Fruit fly (Drosophila melanogaster) whole organism, embryonic: ENCODE results near the gene CG13074.

Source experiments
- Ada2b ChIP-seq: fragments of 200-800 bp; sonication (Bioruptor generic); IDR thresholded peaks from 2 replicates; pipeline ENCODE4 v1.3.6; 2022; ENCODE audit warnings: missing biosample characterization, missing genetic modification characterization
- Asciz ChIP-seq: fragments of 200-800 bp; sonication (Bioruptor generic); optimal IDR thresholded peaks from 2 replicates; lab custom pipeline; 2017; ENCODE audit warnings: missing biosample characterization, mild to moderate bottlenecking, missing genetic modification characterization, missing genetic modification reagents
- BtbVII ChIP-seq: fragments of 200-800 bp; sonication (Bioruptor generic); optimal IDR thresholded peaks from 3 replicates; lab custom pipeline; 2017; ENCODE audit warnings: missing biosample characterization, mild to moderate bottlenecking, missing genetic modification characterization
- CG10274 ChIP-seq: fragments of 200-800 bp; sonication (Bioruptor generic); optimal IDR thresholded peaks from 3 replicates; lab custom pipeline; 2017; ENCODE audit warnings: missing biosample characterization, mild to moderate bottlenecking, missing genetic modification characterization
- CG10462 ChIP-seq: fragments of 200-800 bp; sonication (Bioruptor generic); optimal IDR thresholded peaks from 2 replicates; lab custom pipeline; 2016; ENCODE audit warnings: missing biosample characterization, missing genetic modification characterization
- CG10543 ChIP-seq: fragments of 200-800 bp; sonication (Bioruptor generic); optimal IDR thresholded peaks from 3 replicates; lab custom pipeline; 2017; ENCODE audit warnings: missing biosample characterization, mild to moderate bottlenecking, missing genetic modification characterization, moderate library complexity
- CG10959 ChIP-seq: fragments of 200-800 bp; sonication (Bioruptor generic); IDR thresholded peaks from 2 replicates; pipeline ENCODE4 v1.3.6; 2022; ENCODE audit warnings: missing biosample characterization, missing genetic modification characterization
- CG11504 ChIP-seq: fragments of 200-800 bp; sonication (Bioruptor generic); optimal IDR thresholded peaks from 3 replicates; lab custom pipeline; 2019; ENCODE audit warnings: missing biosample characterization, mild to moderate bottlenecking, missing genetic modification characterization, moderate library complexity
- CG12659 ChIP-seq: fragments of 200-800 bp; sonication (Bioruptor generic); optimal IDR thresholded peaks from 3 replicates; lab custom pipeline; 2017; ENCODE audit warnings: mild to moderate bottlenecking, missing biosample characterization, missing genetic modification reagents, missing genetic modification characterization
- CG14710 ChIP-seq: fragments of 200-800 bp; sonication (Bioruptor generic); optimal IDR thresholded peaks from 3 replicates; lab custom pipeline; 2019; ENCODE audit warnings: missing biosample characterization, mild to moderate bottlenecking, missing genetic modification characterization, moderate library complexity
- CG17328 ChIP-seq: fragments of 200-800 bp; sonication (Bioruptor generic); IDR thresholded peaks from 2 replicates; pipeline ENCODE4 v1.3.6; 2022; ENCODE audit warnings: missing biosample characterization, missing genetic modification characterization
- CG17802 ChIP-seq: fragments of 200-800 bp; sonication (Bioruptor generic); optimal IDR thresholded peaks from 2 replicates; lab custom pipeline; 2018; ENCODE audit warnings: missing biosample characterization, mild to moderate bottlenecking, missing genetic modification characterization, moderate library complexity
- CG2678 ChIP-seq: fragments of 200-800 bp; sonication (Bioruptor generic); optimal IDR thresholded peaks from 3 replicates; lab custom pipeline; 2019; ENCODE audit warnings: missing biosample characterization, mild to moderate bottlenecking, missing genetic modification characterization, moderate library complexity
- CG34224 ChIP-seq: fragments of 200-800 bp; sonication (Bioruptor generic); IDR thresholded peaks from 3 replicates; pipeline ENCODE4 v1.3.6; 2022; ENCODE audit warnings: missing biosample characterization, missing genetic modification characterization; ENCODE audit not compliant: partially characterized antibody
- CG43689 ChIP-seq: fragments of 200-800 bp; sonication (Bioruptor generic); IDR thresholded peaks from 2 replicates; pipeline ENCODE4 v1.3.6; 2022; ENCODE audit warnings: missing biosample characterization, missing genetic modification characterization
- CG6689 ChIP-seq: fragments of 200-800 bp; sonication (Bioruptor generic); IDR thresholded peaks from 2 replicates; pipeline ENCODE4 v1.3.6; 2022; ENCODE audit warnings: missing biosample characterization, missing genetic modification characterization
- CG6765 ChIP-seq: fragments of 200-800 bp; sonication (Bioruptor generic); optimal IDR thresholded peaks from 3 replicates; lab custom pipeline; 2017; ENCODE audit warnings: missing biosample characterization, mild to moderate bottlenecking, missing genetic modification characterization
- CG7271 ChIP-seq: fragments of 200-800 bp; sonication (Bioruptor generic); optimal IDR thresholded peaks from 2 replicates; lab custom pipeline; 2018; ENCODE audit warnings: missing biosample characterization, mild to moderate bottlenecking, missing genetic modification characterization, moderate library complexity
- CG7786 ChIP-seq: fragments of 200-800 bp; sonication (Bioruptor generic); optimal IDR thresholded peaks from 2 replicates; lab custom pipeline; 2016; ENCODE audit warnings: missing biosample characterization, missing genetic modification characterization
- CG9797 ChIP-seq: fragments of 200-800 bp; sonication (Bioruptor generic); optimal IDR thresholded peaks from 3 replicates; lab custom pipeline; 2018; ENCODE audit warnings: missing biosample characterization, mild to moderate bottlenecking, missing genetic modification characterization
- CG9817 ChIP-seq: fragments of 200-800 bp; sonication (Bioruptor generic); optimal IDR thresholded peaks from 2 replicates; lab custom pipeline; 2018; ENCODE audit warnings: missing biosample characterization, mild to moderate bottlenecking, missing genetic modification characterization, moderate library complexity
- Dll ChIP-seq: fragments of 200-800 bp; sonication (Bioruptor generic); IDR thresholded peaks from 4 replicates; pipeline ENCODE4 v1.3.6; 2022; ENCODE audit warnings: missing biosample characterization, missing genetic modification characterization; ENCODE audit not compliant: partially characterized antibody
- Dp ChIP-seq: fragments of 200-800 bp; sonication (Bioruptor generic); optimal IDR thresholded peaks from 2 replicates; lab custom pipeline; 2018; ENCODE audit warnings: missing biosample characterization, mild to moderate bottlenecking, missing genetic modification characterization, moderate library complexity
- Dref ChIP-seq: fragments of 200-800 bp; sonication (Bioruptor generic); IDR thresholded peaks from 2 replicates; pipeline ENCODE4 v1.3.6; 2022; ENCODE audit warnings: missing biosample characterization, missing genetic modification characterization
- HLHmδ ChIP-seq: fragments of 200-800 bp; sonication (Bioruptor generic); optimal IDR thresholded peaks from 2 replicates; lab custom pipeline; 2018; ENCODE audit warnings: missing biosample characterization, mild to moderate bottlenecking, missing genetic modification characterization, moderate library complexity
- Hr39 ChIP-seq: fragments of >200 bp; optimal IDR thresholded peaks from 2 replicates; lab custom pipeline; 2017
- MESR4 ChIP-seq: fragments of 200-800 bp; sonication (Bioruptor generic); optimal IDR thresholded peaks from 2 replicates; lab custom pipeline; 2018; ENCODE audit warnings: missing biosample characterization, mild to moderate bottlenecking, missing genetic modification characterization, moderate library complexity
- Opbp ChIP-seq: fragments of 200-800 bp; sonication (Bioruptor generic); IDR thresholded peaks from 3 replicates; pipeline ENCODE4 v1.3.6; 2022; ENCODE audit warnings: missing biosample characterization, missing genetic modification characterization; ENCODE audit not compliant: partially characterized antibody
- Ptx1 ChIP-seq: fragments of 200-800 bp; sonication (Bioruptor generic); IDR thresholded peaks from 2 replicates; pipeline ENCODE4 v1.3.6; 2022; ENCODE audit warnings: missing biosample characterization, missing genetic modification characterization
- Scr ChIP-seq: fragments of 200-800 bp; sonication (Bioruptor generic); IDR thresholded peaks from 2 replicates; pipeline ENCODE4 v1.3.6; 2022; ENCODE audit warnings: missing biosample characterization, missing genetic modification characterization; ENCODE audit not compliant: partially characterized antibody
- Side ChIP-seq: fragments of 200-800 bp; sonication (Bioruptor generic); optimal IDR thresholded peaks from 2 replicates; lab custom pipeline; 2016; ENCODE audit warnings: missing biosample characterization, missing genetic modification characterization
- Sin3A ChIP-seq: fragments of >200 bp; optimal IDR thresholded peaks from 2 replicates; lab custom pipeline; 2018
- TFAM ChIP-seq: fragments of 200-800 bp; sonication (Bioruptor generic); optimal IDR thresholded peaks from 2 replicates; lab custom pipeline; 2017; ENCODE audit warnings: missing biosample characterization, missing genetic modification characterization, inconsistent platforms
- amos ChIP-seq: fragments of 200-800 bp; sonication (Bioruptor generic); IDR thresholded peaks from 2 replicates; pipeline ENCODE4 v1.3.6; 2022; ENCODE audit warnings: missing biosample characterization, missing genetic modification characterization; ENCODE audit not compliant: partially characterized antibody
- bowl ChIP-seq: fragments of 200-800 bp; sonication (Bioruptor generic); IDR thresholded peaks from 2 replicates; pipeline ENCODE4 v1.3.6; 2022; ENCODE audit warnings: missing biosample characterization, missing genetic modification characterization
- bsh ChIP-seq, 2 experiments: fragments of 200-800 bp; sonication (Bioruptor generic); optimal IDR thresholded peaks; 2 replicates each; lab custom pipeline; 2017 to 2018; ENCODE audit warnings: mild to moderate bottlenecking in 2 of 2, missing biosample characterization in 2 of 2, missing genetic modification characterization in 2 of 2, moderate library complexity in 1 of 2
- dmrt11E ChIP-seq: fragments of 200-800 bp; sonication (Bioruptor generic); optimal IDR thresholded peaks from 3 replicates; lab custom pipeline; 2018; ENCODE audit warnings: missing biosample characterization, mild to moderate bottlenecking, missing genetic modification characterization, moderate library complexity
- fd64A ChIP-seq: fragments of 200-800 bp; sonication (Bioruptor generic); optimal IDR thresholded peaks from 3 replicates; lab custom pipeline; 2018; ENCODE audit warnings: missing biosample characterization, mild to moderate bottlenecking, missing genetic modification characterization
- gcm2 ChIP-seq: fragments of 200-800 bp; sonication (Bioruptor generic); optimal IDR thresholded peaks from 2 replicates; lab custom pipeline; 2016; ENCODE audit warnings: missing biosample characterization, missing genetic modification characterization
- kay ChIP-seq: fragments of 200-800 bp; sonication (Bioruptor generic); optimal IDR thresholded peaks from 2 replicates; lab custom pipeline; 2016; ENCODE audit warnings: missing biosample characterization, missing genetic modification characterization
- lbe ChIP-seq: fragments of 200-800 bp; sonication (Bioruptor generic); optimal IDR thresholded peaks from 2 replicates; lab custom pipeline; 2016; ENCODE audit warnings: missing biosample characterization, mild to moderate bottlenecking, missing genetic modification characterization
- nom ChIP-seq: fragments of 200-800 bp; sonication (Bioruptor generic); optimal IDR thresholded peaks from 2 replicates; lab custom pipeline; 2017; ENCODE audit warnings: missing biosample characterization, missing genetic modification characterization, mild to moderate bottlenecking, moderate library complexity, missing genetic modification reagents
- row ChIP-seq: fragments of 200-800 bp; sonication (Bioruptor generic); IDR thresholded peaks from 3 replicates; pipeline ENCODE4 v1.3.6; 2022; ENCODE audit warnings: missing biosample characterization, missing genetic modification characterization
- sens ChIP-seq: fragments of 200-800 bp; sonication (Bioruptor generic); peaks from one replicate; lab custom pipeline; 2016; ENCODE audit warnings: missing biosample characterization, missing genetic modification characterization
- sug ChIP-seq: fragments of 200-800 bp; optimal IDR thresholded peaks from 2 replicates; lab custom pipeline; 2019; ENCODE audit warnings: missing biosample characterization, mild to moderate bottlenecking, missing genetic modification characterization, moderate library complexity
- tio ChIP-seq: fragments of 200-800 bp; sonication (Bioruptor generic); optimal IDR thresholded peaks from 2 replicates; lab custom pipeline; 2017; ENCODE audit warnings: missing biosample characterization, missing genetic modification characterization, inconsistent platforms
- trh ChIP-seq: fragments of 200-800 bp; sonication (Bioruptor generic); optimal IDR thresholded peaks from 2 replicates; lab custom pipeline; 2016; ENCODE audit warnings: missing biosample characterization, missing genetic modification characterization
- wdn ChIP-seq: fragments of 200-800 bp; sonication (Bioruptor generic); IDR thresholded peaks from 2 replicates; pipeline ENCODE4 v1.3.6; 2022; ENCODE audit warnings: missing biosample characterization, missing genetic modification characterization
- zf30C ChIP-seq: fragments of 200-800 bp; sonication (Bioruptor generic); optimal IDR thresholded peaks from 3 replicates; lab custom pipeline; 2018; ENCODE audit warnings: missing biosample characterization, mild to moderate bottlenecking, missing genetic modification characterization

Gene CG13074

dm6 chr3L:16113003-16113606 lies 15.8 kb upstream of the CG13074 start, which contains the start of gene Taf4 (continued):
- TF ChIP-seq trh (GFP tag; lab: Kevin White, UChicago) (no peak), CG17802 (tag; lab: Kevin White, UChicago) (peak; percentile 38), bowl (GFP tag; lab: Robert Waterston, UW) (no peak), CG10462 (no peak), TFAM (GFP tag; lab: Kevin White, UChicago) (no peak), Dref (GFP tag; lab: Robert Waterston, UW) (peak; percentile 48), fd64A (GFP tag; lab: Kevin White, UChicago) (no peak), CG10959 (no peak), lbe (GFP tag; lab: Kevin White, UChicago) (no peak), wdn (GFP tag; lab: Robert Waterston, UW) (no peak), Side (no peak), CG34224 (0 out of 3 replicates have a peak, but pooled peaks have one; percentile 6), Asciz (GFP tag; lab: Kevin White, UChicago) (no peak), CG12659 (GFP tag; lab: Kevin White, UChicago) (no peak), Hr39 (no peak), CG9817 (tag; lab: Kevin White, UChicago) (no peak), CG11504 (tag; lab: Kevin White, UChicago) (no peak), BtbVII (GFP tag; lab: Kevin White, UChicago) (no peak), CG7786 (GFP tag; lab: Kevin White, UChicago) (no peak), CG7271 (tag; lab: Kevin White, UChicago) (no peak), zf30C (GFP tag; lab: Kevin White, UChicago) (no peak), bsh (GFP tag; optimal IDR thresholded peaks at IDR 0.05; lab: Kevin White, UChicago) (no peak), HLHmδ (GFP tag; lab: Kevin White, UChicago) (peak; percentile 16), gcm2 (GFP tag; lab: Kevin White, UChicago) (peak; percentile 51), Ptx1 (no peak), CG6765 (no peak), CG9797 (peak; percentile 43), kay (GFP tag; lab: Kevin White, UChicago) (no peak)

dm6 chr3L:16112069-16112820 lies 15.0 kb upstream of the CG13074 start, which contains the start of gene Zn72D:
Zn72D (minus strand) TSS chr3L:16112626.
- TF ChIP-seq sug (tag; lab: Kevin White, UChicago) = no peak
- TF ChIP-seq CG10274 (GFP tag; lab: Kevin White, UChicago) = no peak
- TF ChIP-seq dmrt11E (tag; lab: Kevin White, UChicago) = no peak
- TF ChIP-seq CG2678 = no peak
- no peak for TF ChIP-seq tio
- peak; percentile 45; the same call in 1 of the 4 replicates for TF ChIP-seq Dll (GFP tag; lab: Robert Waterston, UW)
- peak; percentile 95 for TF ChIP-seq MESR4 (GFP tag; lab: Kevin White, UChicago)
- peak; percentile 73 for TF ChIP-seq Sin3A (lab: Kevin White, UChicago)
- TF ChIP-seq row (GFP tag; lab: Robert Waterston, UW) = peak; percentile 28; the same call in 1 of the 3 replicates
- no peak for TF ChIP-seq CG6689
- peak; percentile 22 for TF ChIP-seq CG12659 (GFP tag; lab: Kevin White, UChicago)
- peak; percentile 44 for TF ChIP-seq sens
- TF ChIP-seq CG43689 (GFP tag; lab: Robert Waterston, UW) = no peak
- peak; percentile 8 for TF ChIP-seq Dp (GFP tag; lab: Kevin White, UChicago)
- TF ChIP-seq CG11504 (tag; lab: Kevin White, UChicago) = peak; percentile 68
- no peak for TF ChIP-seq CG10543 (GFP tag; lab: Kevin White, UChicago)
- peak; percentile 47 for TF ChIP-seq nom (GFP tag; lab: Kevin White, UChicago)
- TF ChIP-seq Scr (GFP tag; lab: Robert Waterston, UW) = peak; percentile 58
- TF ChIP-seq CG17328 = no peak
- TF ChIP-seq Opbp = peak; percentile 6; the same call in 2 of the 3 replicates
- TF ChIP-seq CG14710 (tag; lab: Kevin White, UChicago) = peak; percentile 28
- TF ChIP-seq amos (GFP tag; lab: Robert Waterston, UW) = 0 out of 2 replicates have a peak, but pooled peaks have one; percentile 18
- no peak for TF ChIP-seq Ada2b (GFP tag; lab: Robert Waterston, UW)
